Fruit fly (Drosophila melanogaster) whole organism, embryonic: ENCODE results near the gene Zwilch.

ENCODE experiments used
- Awh ChIP-seq: fragments of 200-800 bp; sonication (Bioruptor generic); IDR thresholded peaks from 2 replicates; pipeline ENCODE4, ENCODE4 v1.3.6; 2022; ENCODE audit warnings: missing biosample characterization, missing genetic modification characterization
- CG10321 ChIP-seq: fragments of 200-800 bp; sonication (Bioruptor generic); IDR thresholded peaks from 2 replicates; pipeline ENCODE4 v1.3.6; 2022; ENCODE audit warnings: missing biosample characterization, missing genetic modification characterization
- CG10565 ChIP-seq: fragments of 200-800 bp; sonication (Bioruptor generic); optimal IDR thresholded peaks from 3 replicates; lab custom pipeline; 2016; ENCODE audit warnings: missing biosample characterization, mild to moderate bottlenecking, missing genetic modification characterization
- CG10654 ChIP-seq: fragments of 200-800 bp; sonication (Bioruptor generic); optimal IDR thresholded peaks from 2 replicates; lab custom pipeline; 2016; ENCODE audit warnings: missing biosample characterization, missing genetic modification characterization
- CG11398 ChIP-seq: fragments of 200-800 bp; sonication (Bioruptor generic); optimal IDR thresholded peaks from 2 replicates; lab custom pipeline; 2016; ENCODE audit warnings: missing biosample characterization, missing genetic modification characterization
- CG11504 ChIP-seq: fragments of 200-800 bp; sonication (Bioruptor generic); optimal IDR thresholded peaks from 3 replicates; lab custom pipeline; 2019; ENCODE audit warnings: missing biosample characterization, mild to moderate bottlenecking, missing genetic modification characterization, moderate library complexity
- CG11560 ChIP-seq: fragments of 200-800 bp; sonication (Bioruptor generic); IDR thresholded peaks from 3 replicates; pipeline ENCODE4 v1.3.6; 2022; ENCODE audit warnings: missing biosample characterization, missing genetic modification characterization
- CG12104 ChIP-seq: fragments of 200-800 bp; sonication (Bioruptor generic); optimal IDR thresholded peaks from 3 replicates; lab custom pipeline; 2016; ENCODE audit warnings: missing biosample characterization, missing genetic modification characterization
- CG12391 ChIP-seq: fragments of 200-800 bp; sonication (Bioruptor generic); optimal IDR thresholded peaks from 3 replicates; lab custom pipeline; 2018; ENCODE audit warnings: missing biosample characterization, mild to moderate bottlenecking, missing genetic modification characterization, moderate library complexity
- CG12942 ChIP-seq: fragments of 200-800 bp; sonication (Bioruptor generic); optimal IDR thresholded peaks from 3 replicates; lab custom pipeline; 2016; ENCODE audit warnings: missing biosample characterization, missing genetic modification characterization
- CG14441 ChIP-seq: fragments of 200-800 bp; sonication (Bioruptor generic); IDR thresholded peaks from 2 replicates; pipeline ENCODE4 v1.3.6; 2022; ENCODE audit warnings: missing biosample characterization, missing genetic modification characterization
- CG15269 ChIP-seq: fragments of 200-800 bp; sonication (Bioruptor generic); optimal IDR thresholded peaks from 2 replicates; lab custom pipeline; 2018; ENCODE audit warnings: missing biosample characterization, mild to moderate bottlenecking, missing genetic modification characterization, moderate library complexity
- CG17829 ChIP-seq: fragments of 200-800 bp; optimal IDR thresholded peaks from 2 replicates; lab custom pipeline; 2019; ENCODE audit warnings: missing biosample characterization, mild to moderate bottlenecking, missing genetic modification characterization, moderate library complexity
- CG18619 ChIP-seq: fragments of 200-800 bp; sonication (Bioruptor generic); optimal IDR thresholded peaks from 3 replicates; lab custom pipeline; 2017; ENCODE audit warnings: missing biosample characterization, mild to moderate bottlenecking, missing genetic modification characterization
- CG3065 ChIP-seq: fragments of 200-800 bp; sonication (Bioruptor generic); optimal IDR thresholded peaks from 2 replicates; lab custom pipeline; 2016; ENCODE audit warnings: missing biosample characterization, missing genetic modification characterization
- CG3995 ChIP-seq: fragments of 200-800 bp; sonication (Bioruptor generic); optimal IDR thresholded peaks from 3 replicates; lab custom pipeline; 2016; ENCODE audit warnings: missing biosample characterization, missing genetic modification characterization
- CG43689 ChIP-seq: fragments of 200-800 bp; sonication (Bioruptor generic); IDR thresholded peaks from 2 replicates; pipeline ENCODE4 v1.3.6; 2022; ENCODE audit warnings: missing biosample characterization, missing genetic modification characterization
- CG4617 ChIP-seq: fragments of 200-800 bp; sonication (Bioruptor generic); optimal IDR thresholded peaks from 3 replicates; lab custom pipeline; 2016; ENCODE audit warnings: missing biosample characterization, missing genetic modification characterization, borderline replicate concordance
- CG5245 ChIP-seq: fragments of 200-800 bp; sonication (Bioruptor generic); optimal IDR thresholded peaks from 3 replicates; lab custom pipeline; 2016; ENCODE audit warnings: missing biosample characterization, missing genetic modification characterization
- CG6689 ChIP-seq: fragments of 200-800 bp; sonication (Bioruptor generic); IDR thresholded peaks from 2 replicates; pipeline ENCODE4 v1.3.6; 2022; ENCODE audit warnings: missing biosample characterization, missing genetic modification characterization
- CG6813 ChIP-seq: fragments of 200-800 bp; sonication (Bioruptor generic); optimal IDR thresholded peaks from 2 replicates; lab custom pipeline; 2017; ENCODE audit warnings: missing biosample characterization, missing genetic modification characterization, mild to moderate bottlenecking, moderate library complexity, missing genetic modification reagents
- CG7372 ChIP-seq: fragments of 200-800 bp; sonication (Bioruptor generic); IDR thresholded peaks from 2 replicates; pipeline ENCODE4 v1.3.6; 2022; ENCODE audit warnings: missing biosample characterization, missing genetic modification characterization
- CG8281 ChIP-seq: fragments of 200-800 bp; sonication (Bioruptor generic); optimal IDR thresholded peaks from 2 replicates; lab custom pipeline; 2018; ENCODE audit warnings: missing biosample characterization, mild to moderate bottlenecking, missing genetic modification characterization, moderate library complexity
- CG9609 ChIP-seq: fragments of 200-800 bp; sonication (Bioruptor generic); optimal IDR thresholded peaks from 3 replicates; lab custom pipeline; 2016; ENCODE audit warnings: missing biosample characterization, missing genetic modification characterization
- D19B ChIP-seq: fragments of 200-800 bp; sonication (Bioruptor generic); optimal IDR thresholded peaks from 2 replicates; lab custom pipeline; 2017; ENCODE audit warnings: missing biosample characterization, mild to moderate bottlenecking, missing genetic modification characterization
- MTF-1 ChIP-seq: fragments of 200-800 bp; sonication (Bioruptor generic); optimal IDR thresholded peaks from 2 replicates; lab custom pipeline; 2018; ENCODE audit warnings: missing biosample characterization, mild to moderate bottlenecking, missing genetic modification characterization, borderline replicate concordance
- Max ChIP-seq: fragments of 200-800 bp; sonication (Bioruptor generic); optimal IDR thresholded peaks from 2 replicates; lab custom pipeline; 2016; ENCODE audit warnings: missing biosample characterization, mild to moderate bottlenecking, missing genetic modification characterization
- Ptx1 ChIP-seq: fragments of 200-800 bp; sonication (Bioruptor generic); IDR thresholded peaks from 2 replicates; pipeline ENCODE4 v1.3.6; 2022; ENCODE audit warnings: missing biosample characterization, missing genetic modification characterization
- Ravus ChIP-seq: fragments of 200-800 bp; sonication (Bioruptor generic); IDR thresholded peaks from 2 replicates; pipeline ENCODE4 v1.3.6; 2022; ENCODE audit warnings: missing biosample characterization, missing genetic modification characterization
- Spps ChIP-seq: fragments of 200-800 bp; sonication (Bioruptor generic); optimal IDR thresholded peaks from 2 replicates; lab custom pipeline; 2018; ENCODE audit warnings: missing biosample characterization, mild to moderate bottlenecking, missing genetic modification characterization
- Sry-β ChIP-seq: fragments of 200-800 bp; sonication (Bioruptor generic); optimal IDR thresholded peaks from 2 replicates; lab custom pipeline; 2018; ENCODE audit warnings: missing biosample characterization, mild to moderate bottlenecking, missing genetic modification characterization, moderate library complexity
- Taf1 ChIP-seq: fragments of 200-800 bp; sonication (Bioruptor generic); IDR thresholded peaks from 2 replicates; pipeline ENCODE4 v1.3.6; 2022; ENCODE audit warnings: missing biosample characterization, missing genetic modification characterization
- ato ChIP-seq: fragments of 200-800 bp; sonication (Bioruptor generic); IDR thresholded peaks from 2 replicates; pipeline ENCODE4 v1.3.6; 2022; ENCODE audit warnings: missing biosample characterization, missing genetic modification characterization; ENCODE audit not compliant: partially characterized antibody
- bab2 ChIP-seq: fragments of 200-800 bp; sonication (Bioruptor generic); optimal IDR thresholded peaks from 2 replicates; lab custom pipeline; 2016; ENCODE audit warnings: missing biosample characterization, missing genetic modification characterization
- bigmax ChIP-seq: fragments of 200-800 bp; sonication (Bioruptor generic); optimal IDR thresholded peaks from 2 replicates; lab custom pipeline; 2018; ENCODE audit warnings: missing biosample characterization, mild to moderate bottlenecking, missing genetic modification characterization
- corto ChIP-seq: fragments of 200-800 bp; sonication (Bioruptor generic); optimal IDR thresholded peaks from 2 replicates; lab custom pipeline; 2016; ENCODE audit warnings: missing biosample characterization, mild to moderate bottlenecking, missing genetic modification characterization, moderate library complexity
- dati ChIP-seq: fragments of 200-800 bp; sonication (Bioruptor generic); IDR thresholded peaks from 2 replicates; pipeline ENCODE4 v1.3.6; 2022; ENCODE audit warnings: missing biosample characterization, missing genetic modification characterization
- dm ChIP-seq: fragments of 200-800 bp; sonication (Bioruptor generic); optimal IDR thresholded peaks from 3 replicates; lab custom pipeline; 2016; ENCODE audit warnings: missing biosample characterization, missing genetic modification characterization
- fd64A ChIP-seq: fragments of 200-800 bp; sonication (Bioruptor generic); optimal IDR thresholded peaks from 3 replicates; lab custom pipeline; 2018; ENCODE audit warnings: missing biosample characterization, mild to moderate bottlenecking, missing genetic modification characterization
- gce ChIP-seq: fragments of 200-800 bp; sonication (Bioruptor generic); IDR thresholded peaks from 3 replicates; pipeline ENCODE4 v1.3.6; 2022; ENCODE audit warnings: missing biosample characterization, missing genetic modification characterization
- gcm2 ChIP-seq: fragments of 200-800 bp; sonication (Bioruptor generic); optimal IDR thresholded peaks from 2 replicates; lab custom pipeline; 2016; ENCODE audit warnings: missing biosample characterization, missing genetic modification characterization
- peb ChIP-seq: fragments of 200-800 bp; sonication (Bioruptor generic); IDR thresholded peaks from 2 replicates; pipeline ENCODE4 v1.3.6; 2022; ENCODE audit warnings: missing biosample characterization, missing genetic modification characterization
- pum ChIP-seq: fragments of 200-800 bp; sonication (Bioruptor generic); optimal IDR thresholded peaks from 2 replicates; lab custom pipeline; 2016; ENCODE audit warnings: missing biosample characterization, missing genetic modification characterization
- run ChIP-seq: fragments of 200-800 bp; sonication (Bioruptor generic); optimal IDR thresholded peaks from 3 replicates; lab custom pipeline; 2018; ENCODE audit warnings: missing biosample characterization, mild to moderate bottlenecking, missing genetic modification characterization
- salm ChIP-seq: fragments of 200-800 bp; sonication (Bioruptor generic); optimal IDR thresholded peaks from 2 replicates; lab custom pipeline; 2018; ENCODE audit warnings: missing biosample characterization, mild to moderate bottlenecking, missing genetic modification characterization
- tin ChIP-seq: fragments of 200-800 bp; sonication (Bioruptor generic); optimal IDR thresholded peaks from 3 replicates; lab custom pipeline; 2016; ENCODE audit warnings: missing biosample characterization, missing genetic modification characterization
- trem ChIP-seq: fragments of 200-800 bp; optimal IDR thresholded peaks from 3 replicates; lab custom pipeline; 2019; ENCODE audit warnings: missing biosample characterization, mild to moderate bottlenecking, missing genetic modification characterization, moderate library complexity
- twi ChIP-seq: fragments of 200-800 bp; optimal IDR thresholded peaks from 2 replicates; lab custom pipeline; 2019; ENCODE audit warnings: missing biosample characterization, mild to moderate bottlenecking, missing genetic modification characterization, moderate library complexity
- unc-4 ChIP-seq: fragments of 200-800 bp; sonication (Bioruptor generic); IDR thresholded peaks from 2 replicates; pipeline ENCODE4 v1.3.6; 2022; ENCODE audit warnings: missing biosample characterization, missing genetic modification characterization; ENCODE audit not compliant: partially characterized antibody

Gene Zwilch

dm6 chr3R:31247281-31247995 lies 34.3 kb upstream of the Zwilch start (continued):
- TF ChIP-seq dati (GFP tag; lab: Robert Waterston, UW) (0 out of 2 replicates have a peak, but pooled peaks have one; percentile 23), CG11560 (0 out of 3 replicates have a peak, but pooled peaks have one; percentile 22), corto (GFP tag; lab: Kevin White, UChicago) (no peak), salm (peak; percentile 61), D19B (GFP tag; lab: Kevin White, UChicago) (no peak), Taf1 (GFP tag; lab: Robert Waterston, UW) (no peak), CG17829 (tag; lab: Kevin White, UChicago) (peak; percentile 73), CG43689 (GFP tag; lab: Robert Waterston, UW) (peak; percentile 58; the same call in 1 of the 2 replicates), trem (tag; lab: Kevin White, UChicago) (peak; percentile 64), pum (GFP tag; lab: Kevin White, UChicago) (peak; percentile 61), gce (GFP tag; lab: Robert Waterston, UW) (peak; percentile 72; the same call in 2 of the 3 replicates), Ravus (GFP tag; lab: Robert Waterston, UW) (no peak), CG10565 (GFP tag; lab: Kevin White, UChicago) (no peak), CG4617 (GFP tag; lab: Kevin White, UChicago) (no peak), CG10654 (GFP tag; lab: Kevin White, UChicago) (peak; percentile 70), MTF-1 (peak; percentile 71), CG14441 (GFP tag; lab: Robert Waterston, UW) (peak; percentile 86), bigmax (no peak), dm (GFP tag; lab: Kevin White, UChicago) (peak; percentile 14), CG15269 (peak; percentile 88), CG3065 (GFP tag; lab: Kevin White, UChicago) (no peak), CG11398 (GFP tag; lab: Kevin White, UChicago) (peak; percentile 58), bab2 (GFP tag; lab: Kevin White, UChicago) (peak; percentile 73), Spps (tag; lab: Kevin White, UChicago) (peak; percentile 53), unc-4 (GFP tag; lab: Robert Waterston, UW) (no peak), CG12942 (GFP tag; lab: Kevin White, UChicago) (peak; percentile 49), CG8281 (tag; lab: Kevin White, UChicago) (peak; percentile 61), Sry-β (peak; percentile 5), twi (tag; lab: Kevin White, UChicago) (peak; percentile 52), Awh (GFP tag; lab: Robert Waterston, UW) (peak; percentile 97), CG5245 (GFP tag; lab: Kevin White, UChicago) (peak; percentile 76), ato (GFP tag; lab: Robert Waterston, UW) (no peak), run (tag; lab: Kevin White, UChicago) (peak; percentile 60), CG12104 (GFP tag; lab: Kevin White, UChicago) (peak; percentile 24), peb (GFP tag; lab: Robert Waterston, UW) (peak; percentile 33; the same call in 1 of the 2 replicates), CG3995 (no peak), CG10321 (no peak), CG9609 (peak; percentile 52), CG6689 (GFP tag; lab: Robert Waterston, UW) (peak; percentile 81), Max (GFP tag; lab: Kevin White, UChicago) (peak; percentile 45), fd64A (peak; percentile 46), CG7372 (GFP tag; lab: Robert Waterston, UW) (peak; percentile 65), gcm2 (GFP tag; lab: Kevin White, UChicago) (no peak), Ptx1 (GFP tag; lab: Robert Waterston, UW) (peak; percentile 84), CG11504 (tag; lab: Kevin White, UChicago) (peak; percentile 89), CG12391 (tag; lab: Kevin White, UChicago) (peak; percentile 73), tin (peak; percentile 75), CG18619 (GFP tag; lab: Kevin White, UChicago) (peak; percentile 2), CG6813 (GFP tag; lab: Kevin White, UChicago) (peak; percentile 28)
